Worm (Caenorhabditis elegans) whole organism, L2 larva: ENCODE data around the gene F11D11.12.

Source experiments
- C34F6.9 ChIP-seq: fragments of 150-350 bp; optimal IDR thresholded peaks from 2 replicates; lab custom pipeline; 2014; ENCODE audit warnings: missing biosample characterization, missing genetic modification characterization
- ama-1 ChIP-seq: fragments of 150-350 bp; optimal IDR thresholded peaks from 2 replicates; lab custom pipeline; 2018; ENCODE audit warnings: inconsistent platforms
- elt-3 ChIP-seq: sonication (generic microtip); optimal IDR thresholded peaks from 2 replicates; lab custom pipeline; 2017; ENCODE audit warnings: missing biosample characterization, missing genetic modification characterization
- gmeb-1 ChIP-seq: fragments of 150-350 bp; optimal IDR thresholded peaks from 2 replicates; lab custom pipeline; 2014; ENCODE audit warnings: missing biosample characterization, missing genetic modification characterization
- lin-13 ChIP-seq: fragments of 150-350 bp; optimal IDR thresholded peaks from 2 replicates; lab custom pipeline; 2014; ENCODE audit warnings: missing biosample characterization, missing genetic modification reagents, missing genetic modification characterization
- lsy-2 ChIP-seq, 2 experiments: fragments of 150-350 bp in 1 of 2; sonication (generic microtip) in 1 of 2; optimal IDR thresholded peaks; 2 replicates each; lab custom pipeline; 2014 to 2017; ENCODE audit warnings: missing biosample characterization in 2 of 2, missing genetic modification characterization in 2 of 2
- mbf-1 ChIP-seq: sonication (generic microtip); optimal IDR thresholded peaks from 2 replicates; lab custom pipeline; 2017; ENCODE audit warnings: missing biosample characterization, missing genetic modification characterization
- nhr-12 ChIP-seq: fragments of 150-350 bp; optimal IDR thresholded peaks from 2 replicates; lab custom pipeline; 2014; ENCODE audit warnings: missing biosample characterization, missing genetic modification characterization
- nhr-129 ChIP-seq: fragments of 150-350 bp; optimal IDR thresholded peaks from 2 replicates; lab custom pipeline; 2014; ENCODE audit warnings: missing biosample characterization, missing genetic modification characterization
- nhr-77 ChIP-seq: fragments of 150-350 bp; optimal IDR thresholded peaks from 2 replicates; lab custom pipeline; 2014; ENCODE audit warnings: missing biosample characterization, missing genetic modification characterization
- zag-1 ChIP-seq: fragments of 150-350 bp; optimal IDR thresholded peaks from 2 replicates; lab custom pipeline; 2014; ENCODE audit warnings: missing biosample characterization, missing genetic modification characterization
- ztf-11 ChIP-seq: sonication (generic microtip); optimal IDR thresholded peaks from 2 replicates; lab custom pipeline; 2017; ENCODE audit warnings: missing biosample characterization, missing genetic modification characterization

ce11 chrV:18761078-18761477, 10.6 kb upstream of the F11D11.12 start, which contains the start of gene F11D11.4:
- TF ChIP-seq nhr-12 (tag; lab: Kevin White, UChicago) = no peak
- no peak for TF ChIP-seq ama-1 (lab: Kevin White, UChicago)
- TF ChIP-seq nhr-129 = no peak
- no peak for TF ChIP-seq nhr-77 (tag; lab: Kevin White, UChicago)
- no peak for TF ChIP-seq elt-3 (tag; lab: Kevin White, UChicago)
- TF ChIP-seq mbf-1 (tag; lab: Kevin White, UChicago) = no peak
- no peak for TF ChIP-seq gmeb-1 (tag; lab: Kevin White, UChicago)
- TF ChIP-seq C34F6.9 (tag; lab: Kevin White, UChicago) = no peak
- no peak for TF ChIP-seq ztf-11 (tag; lab: Kevin White, UChicago)
- no peak for TF ChIP-seq lsy-2 (tag; optimal IDR thresholded peaks at IDR 0.05; lab: Kevin White, UChicago)
- no peak for TF ChIP-seq zag-1
- TF ChIP-seq lin-13 = no peak
